Worm (Caenorhabditis elegans): ENCODE results near the gene F36H5.9.

Gene F36H5.9

DNA sequence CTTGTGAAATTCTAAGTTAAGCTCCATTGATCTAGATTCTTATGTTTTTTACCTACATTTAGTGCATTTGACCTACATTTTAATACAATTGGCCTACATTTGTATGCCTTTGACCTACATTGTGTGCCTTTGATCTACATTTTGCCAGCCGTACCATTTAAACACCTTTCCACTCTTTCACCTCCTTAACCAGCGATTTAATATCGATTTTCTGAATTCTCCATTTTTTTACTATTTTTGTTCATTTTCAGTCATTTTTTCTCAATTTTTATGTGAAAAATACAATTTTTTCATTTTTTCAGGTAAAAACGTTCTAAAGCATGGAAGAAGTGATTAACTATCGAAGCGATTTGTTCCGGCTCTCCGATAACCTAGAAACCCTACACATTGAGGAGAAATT, 40.0 kb downstream of the F36H5.9 start, which contains the start of gene btb-7:
Gene btb-7, plus strand, starts transcription at position 301 of the 400 bp plus-strand sequence.
- TF ChIP-seq sea-1 (GFP tag; conservative IDR thresholded peaks at IDR 0.05) (no peak), ceh-36 (tag; optimal IDR thresholded peaks at IDR 0.05) (no peak), tbx-11 (GFP tag; IDR thresholded peaks at IDR 0.05) (no peak), ets-7 (tag; optimal IDR thresholded peaks at IDR 0.05) (no peak), aly-1 (tag; optimal IDR thresholded peaks at IDR 0.05) (no peak), ceh-13 (GFP tag; optimal IDR thresholded peaks at IDR 0.05) (no peak), scrt-1 (GFP tag; IDR thresholded peaks at IDR 0.05) (no peak), pes-1 (GFP tag; IDR thresholded peaks at IDR 0.05) (no peak)

DNA sequence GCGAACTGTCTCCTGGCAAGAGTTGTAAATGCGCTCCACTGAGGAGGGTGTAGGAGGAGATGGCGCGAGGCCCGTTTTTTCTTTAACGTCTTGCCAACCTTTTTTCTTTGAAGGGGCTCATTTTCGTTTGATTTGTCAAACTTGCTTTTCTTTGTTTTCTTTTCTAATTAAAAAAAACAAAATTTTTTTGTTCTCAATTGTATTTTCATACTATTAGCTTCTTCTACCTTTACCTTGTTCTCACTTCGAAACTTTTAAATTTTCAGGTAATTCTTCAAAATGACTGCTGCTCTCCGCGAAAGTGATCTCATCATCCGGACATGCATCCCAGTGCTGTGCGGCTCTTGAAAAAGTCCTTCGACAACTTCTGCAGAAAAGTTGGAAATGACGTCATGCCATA, 42.9 kb downstream of the F36H5.9 start, which contains the start of gene fbxa-184:
Gene fbxa-184, plus strand, starts transcription at position 301 of the 400 bp plus-strand sequence.
- TF ChIP-seq B0310.2 (tag; optimal IDR thresholded peaks at IDR 0.05) (no peak), ama-1 (optimal IDR thresholded peaks at IDR 0.05) (no peak), tbx-37 (GFP tag; conservative IDR thresholded peaks at IDR 0.05) (no peak), ceh-13 (GFP tag; optimal IDR thresholded peaks at IDR 0.05) (no peak)

DNA sequence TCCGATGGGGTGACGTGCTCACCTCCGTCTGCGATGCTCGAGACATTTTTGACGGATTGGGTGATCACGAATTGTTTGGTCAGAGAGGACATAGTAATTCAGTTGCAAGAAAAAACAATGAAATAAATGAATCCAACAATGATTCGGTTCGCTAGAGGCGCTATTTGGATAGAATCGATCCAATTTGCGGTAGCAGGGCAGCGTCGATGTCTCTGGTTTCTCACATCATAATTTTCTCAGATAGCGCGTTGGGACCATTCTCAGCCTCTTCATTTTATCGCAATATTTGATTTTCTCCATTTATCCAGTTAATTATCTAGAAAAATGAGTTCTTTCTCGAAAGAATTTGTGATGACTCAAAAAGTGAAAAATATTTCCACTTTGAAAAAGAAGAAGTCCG, 46.5 kb downstream of the F36H5.9 start, which contains the start of gene sdz-18:
Gene sdz-18, minus strand, starts transcription at position 101 of the 400 bp plus-strand sequence.
- no peak for TF ChIP-seq tbx-37 (GFP tag; conservative IDR thresholded peaks at IDR 0.05)
- TF ChIP-seq aly-1 (tag; optimal IDR thresholded peaks at IDR 0.05), result no peak

DNA sequence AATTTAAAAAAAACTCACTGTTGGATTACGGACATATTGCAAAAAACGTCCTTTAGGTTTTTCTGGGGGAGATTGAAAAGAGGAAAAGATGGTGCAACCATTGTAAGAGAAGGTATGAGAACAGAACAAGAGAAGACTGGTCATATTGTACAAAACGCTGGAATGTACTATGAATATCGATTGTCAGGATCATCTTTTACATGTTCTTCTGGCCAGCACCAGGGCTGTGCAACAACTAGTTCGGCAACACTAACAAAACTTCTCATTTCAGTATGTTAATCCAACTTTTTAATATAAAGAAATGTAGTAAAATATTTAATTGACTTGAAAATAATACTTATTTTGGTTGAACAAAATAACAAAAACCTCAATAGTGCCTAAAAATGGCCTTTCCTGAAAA, 49.5 kb downstream of the F36H5.9 start, which contains the start of gene fbxb-47:
Gene fbxb-47, minus strand, starts transcription at position 101 of the 400 bp plus-strand sequence.
- TF ChIP-seq ets-7 (tag; optimal IDR thresholded peaks at IDR 0.05) (no peak), aly-1 (tag; optimal IDR thresholded peaks at IDR 0.05) (no peak), ceh-13 (GFP tag; optimal IDR thresholded peaks at IDR 0.05) (no peak), tra-4 (tag; optimal IDR thresholded peaks at IDR 0.05) (no peak), F13C5.2 (tag; optimal IDR thresholded peaks at IDR 0.05) (no peak), sea-1 (GFP tag; conservative IDR thresholded peaks at IDR 0.05) (no peak), flt-1 (GFP tag; IDR thresholded peaks at IDR 0.05) (no peak), ama-1 (optimal IDR thresholded peaks at IDR 0.05) (no peak), tbx-37 (GFP tag; conservative IDR thresholded peaks at IDR 0.05) (no peak), B0310.2 (tag; optimal IDR thresholded peaks at IDR 0.05) (no peak), hnd-1 (tag; optimal IDR thresholded peaks at IDR 0.05) (no peak), hmbx-1 (tag; optimal IDR thresholded peaks at IDR 0.05) (no peak), pes-1 (GFP tag; IDR thresholded peaks at IDR 0.05) (no peak), hmg-4 (GFP tag; optimal IDR thresholded peaks at IDR 0.05) (no peak), tbx-11 (GFP tag; IDR thresholded peaks at IDR 0.05) (no peak)
